Fruit fly (Drosophila melanogaster): ENCODE data around the gene CG7208.

The CG7208 gene

dm6 chr3R:18167416-18168237, 17.9 kb downstream of the CG7208 start, which contains the start of gene wrd:
wrd (plus strand) TSS chr3R:18167757.
- TF ChIP-seq Pif1A (GFP tag; optimal IDR thresholded peaks at IDR 0.05) (no peak), CG8159 (tag; optimal IDR thresholded peaks at IDR 0.05) (peak; percentile 43), CG32121 (GFP tag; IDR thresholded peaks at IDR 0.05) (no peak), Ets98B (GFP tag; IDR thresholded peaks at IDR 0.05) (no peak), CG15710 (tag; optimal IDR thresholded peaks at IDR 0.05) (peak; percentile 30)

dm6 chr3R:18167173-18167415, 18.4 kb downstream of the CG7208 start, which contains the start of the genes CG7215 and Prx5:
CG7215 (minus strand) TSS chr3R:18167273.
Prx5 (minus strand) TSS chr3R:18167273.
- TF ChIP-seq CG17806 (tag; optimal IDR thresholded peaks at IDR 0.05) = no peak
- no peak for TF ChIP-seq CG9948 (tag; optimal IDR thresholded peaks at IDR 0.05)
- TF ChIP-seq CG14655 (GFP tag; optimal IDR thresholded peaks at IDR 0.05) = no peak

dm6 chr3R:18166261-18166720, 19.2 kb downstream of the CG7208 start:
- no peak for TF ChIP-seq Snoo (tag; optimal IDR thresholded peaks at IDR 0.05)
- TF ChIP-seq Pif1A (GFP tag; optimal IDR thresholded peaks at IDR 0.05) = no peak
- TF ChIP-seq fd96Ca (GFP tag; IDR thresholded peaks at IDR 0.05) = 0 out of 3 replicates have a peak, but pooled peaks have one; percentile 21
- TF ChIP-seq Ets98B (GFP tag; IDR thresholded peaks at IDR 0.05) = no peak
- 0 out of 3 replicates have a peak, but pooled peaks have one; percentile 14 for TF ChIP-seq CG4496 (GFP tag; IDR thresholded peaks at IDR 0.05)
- TF ChIP-seq CG32121 (GFP tag; IDR thresholded peaks at IDR 0.05) = no peak; the same call in 1 of the 2 replicates
- no peak for TF ChIP-seq CG8301 (tag; optimal IDR thresholded peaks at IDR 0.05)

- TF ChIP-seq CG34367 (tag; optimal IDR thresholded peaks at IDR 0.05) (no peak), D1 (tag; optimal IDR thresholded peaks at IDR 0.05) (no peak), CG13204 (GFP tag; optimal IDR thresholded peaks at IDR 0.05) (no peak), CG12605 (GFP tag; IDR thresholded peaks at IDR 0.05) (no peak), rn (GFP tag; IDR thresholded peaks at IDR 0.05) (peak; percentile 59), CG32121 (GFP tag; IDR thresholded peaks at IDR 0.05) (peak; percentile 33; the same call in 1 of the 2 replicates), Ets98B (GFP tag; IDR thresholded peaks at IDR 0.05) (peak; percentile 68), CG9948 (tag; optimal IDR thresholded peaks at IDR 0.05) (peak; percentile 7), EcR (GFP tag; optimal IDR thresholded peaks at IDR 0.05) (peak; percentile 0), Snoo (tag; optimal IDR thresholded peaks at IDR 0.05) (peak; percentile 46), fd96Ca (GFP tag; IDR thresholded peaks at IDR 0.05) (no peak), CG15710 (tag; optimal IDR thresholded peaks at IDR 0.05) (peak; percentile 51), Pif1B (GFP tag; optimal IDR thresholded peaks at IDR 0.05) (peak; percentile 47), CG8159 (tag; optimal IDR thresholded peaks at IDR 0.05) (peak; percentile 59), CG8301 (tag; optimal IDR thresholded peaks at IDR 0.05) (no peak), CG17806 (tag; optimal IDR thresholded peaks at IDR 0.05) (peak; percentile 25), CG14655 (GFP tag; optimal IDR thresholded peaks at IDR 0.05) (no peak), CG4496 (GFP tag; IDR thresholded peaks at IDR 0.05) (peak; percentile 75), CG10348 (GFP tag; IDR thresholded peaks at IDR 0.05) (no peak), Pif1A (GFP tag; optimal IDR thresholded peaks at IDR 0.05) (peak; percentile 53), gl (tag; optimal IDR thresholded peaks at IDR 0.05) (no peak)
Observed at dm6 chr3R:18164052-18164722, 21.3 kb downstream of the CG7208 start, which contains the start of the genes CG7218 and Cbp20. CG7218 (minus strand) TSS chr3R:18164397. Cbp20 (plus strand) TSS chr3R:18164661.

- TF ChIP-seq CG8301 (tag; optimal IDR thresholded peaks at IDR 0.05) = no peak
- no peak for TF ChIP-seq CG13204 (GFP tag; optimal IDR thresholded peaks at IDR 0.05)
- TF ChIP-seq CG8159 (tag; optimal IDR thresholded peaks at IDR 0.05) = no peak
- no peak for TF ChIP-seq Pif1A (GFP tag; optimal IDR thresholded peaks at IDR 0.05)
- no peak for TF ChIP-seq EcR (GFP tag; optimal IDR thresholded peaks at IDR 0.05)
- TF ChIP-seq Snoo (tag; optimal IDR thresholded peaks at IDR 0.05) = no peak
- TF ChIP-seq fd96Ca (GFP tag; IDR thresholded peaks at IDR 0.05) = no peak
- TF ChIP-seq CG9948 (tag; optimal IDR thresholded peaks at IDR 0.05) = no peak
- no peak for TF ChIP-seq Pif1B (GFP tag; optimal IDR thresholded peaks at IDR 0.05)
- no peak for TF ChIP-seq D1 (tag; optimal IDR thresholded peaks at IDR 0.05)
Observed at dm6 chr3R:18160165-18160814, 25.2 kb downstream of the CG7208 start.

- TF ChIP-seq Pif1A (GFP tag; optimal IDR thresholded peaks at IDR 0.05) (no peak), CG8301 (tag; optimal IDR thresholded peaks at IDR 0.05) (no peak), CG8159 (tag; optimal IDR thresholded peaks at IDR 0.05) (no peak), gl (tag; optimal IDR thresholded peaks at IDR 0.05) (no peak), CG15710 (tag; optimal IDR thresholded peaks at IDR 0.05) (no peak), EcR (GFP tag; optimal IDR thresholded peaks at IDR 0.05) (no peak), CG4496 (GFP tag; IDR thresholded peaks at IDR 0.05) (no peak), CG32121 (GFP tag; IDR thresholded peaks at IDR 0.05) (no peak), CG17806 (tag; optimal IDR thresholded peaks at IDR 0.05) (no peak)
Observed at dm6 chr3R:18158401-18158800, 27.1 kb downstream of the CG7208 start, which contains the start of gene CG14315. CG14315 (plus strand) TSS chr3R:18158701.
